Fruit fly (Drosophila melanogaster): ENCODE results near the gene CG46508.
"Not testable (repeated sequence)": the region's sequence is repeated elsewhere in the genome, so short reads cannot be mapped to it uniquely, and the experiment has no call there.

CG46508 gene

dm6 chrX:22212028-22212427 is 44.6 kb downstream of the CG46508 start, which contains the start of gene CG46516:
CG46516 (plus strand) TSS chrX:22212328.
- not testable (repeated sequence) for TF ChIP-seq Myc, Sin3A, h (optimal IDR thresholded peaks at IDR 0.05)

dm6 chrX:22217079-22217478 is 49.6 kb downstream of the CG46508 start, which contains the start of gene CG46517:
CG46517 (plus strand) TSS chrX:22217379.
- TF ChIP-seq Myc, h, psq (optimal IDR thresholded peaks at IDR 0.05): not testable (repeated sequence)

All from Kc167 (cell line).